Fruit fly (Drosophila melanogaster) whole organism, larva: ENCODE measurements around the gene CG32645.
"Not testable (repeated sequence)": the region's sequence is repeated elsewhere in the genome, so short reads cannot be mapped to it uniquely, and the experiment has no call there.

Experiments used
- noc ChIP-seq: fragments of 200-800 bp; sonication (Bioruptor generic); optimal IDR thresholded peaks from 3 replicates; lab custom pipeline; 2019; ENCODE audit warnings: missing biosample characterization, mild to moderate bottlenecking, missing genetic modification characterization, moderate library complexity

The CG32645 gene

dm6 chrX:13159481-13159880 is 20.5 kb downstream of the CG32645 start, which contains the start of the genes Bap60 and CG12096:
Gene Bap60, minus strand, starts transcription at chrX:13159508.
Gene CG12096, plus strand, starts transcription at chrX:13159604.
- peak; percentile 75 for TF ChIP-seq noc (tag; lab: Kevin White, UChicago)

dm6 chrX:13172865-13173264 is 33.9 kb downstream of the CG32645 start:
- no peak for TF ChIP-seq noc (tag; lab: Kevin White, UChicago)

dm6 chrX:13177720-13178119 is 38.7 kb downstream of the CG32645 start, which contains the start of gene CG32640:
Gene CG32640, plus strand, starts transcription at chrX:13178005.
- TF ChIP-seq noc (tag; lab: Kevin White, UChicago), result not testable (repeated sequence)

DNA sequence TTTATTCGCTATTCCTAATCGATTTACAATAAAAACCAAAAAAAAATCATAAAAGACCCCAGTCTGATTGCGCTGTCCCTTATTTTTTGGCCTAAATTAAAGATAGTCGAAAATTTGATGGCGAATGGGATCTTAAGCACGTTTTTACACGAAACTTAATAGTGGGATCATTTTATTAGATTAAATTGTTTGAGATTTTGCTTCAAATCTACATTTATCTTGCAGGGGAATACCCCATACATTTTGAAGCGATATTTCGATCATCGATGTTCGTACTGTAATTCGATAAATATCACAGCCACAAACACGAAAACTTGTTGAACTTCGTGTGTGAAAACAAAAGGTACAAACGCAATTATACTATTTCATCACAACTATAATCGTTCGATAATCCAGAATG is 45.2 kb downstream of the CG32645 start, which contains the start of gene CG32641:
CG32641 (plus strand) TSS at position 301 of the 400 bp plus-strand sequence.
- not testable (repeated sequence) for TF ChIP-seq noc (tag; lab: Kevin White, UChicago)

- TF ChIP-seq noc (tag; lab: Kevin White, UChicago), result no peak
Observed at dm6 chrX:13189032-13189431, 50.0 kb downstream of the CG32645 start, which contains the start of gene Lgr4. Gene Lgr4, minus strand, starts transcription at chrX:13189164.

- no peak for TF ChIP-seq noc (tag; lab: Kevin White, UChicago)
Observed at dm6 chrX:13191783-13192182, 52.8 kb downstream of the CG32645 start, which contains the start of gene CG12723. Gene CG12723, minus strand, starts transcription at chrX:13191883.

DNA sequence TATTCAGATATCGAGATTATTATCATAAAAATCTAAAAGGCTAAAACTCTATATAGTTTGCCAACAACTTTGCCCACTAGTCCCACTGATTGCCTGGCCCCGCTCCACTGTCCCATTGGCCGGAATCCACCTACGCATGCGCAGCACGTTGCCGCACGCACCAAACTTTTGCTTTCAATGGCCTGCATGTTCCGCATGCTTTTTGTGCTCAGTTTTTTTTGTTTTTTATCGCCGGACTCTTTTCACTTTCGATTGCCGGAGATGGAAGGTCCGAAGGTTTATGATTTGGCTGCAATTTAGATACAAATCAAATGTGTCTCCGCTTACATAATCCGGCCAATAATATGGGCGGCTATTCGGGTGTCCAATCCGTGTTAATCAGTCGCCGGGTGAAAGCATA is 53.2 kb downstream of the CG32645 start:
- no peak for TF ChIP-seq noc (tag; lab: Kevin White, UChicago)

- TF ChIP-seq noc (tag; lab: Kevin White, UChicago), result no peak
Observed at dm6 chrX:13194249-13194648, 55.2 kb downstream of the CG32645 start, which contains the start of gene Coq5. Gene Coq5, minus strand, starts transcription at chrX:13194551.

DNA sequence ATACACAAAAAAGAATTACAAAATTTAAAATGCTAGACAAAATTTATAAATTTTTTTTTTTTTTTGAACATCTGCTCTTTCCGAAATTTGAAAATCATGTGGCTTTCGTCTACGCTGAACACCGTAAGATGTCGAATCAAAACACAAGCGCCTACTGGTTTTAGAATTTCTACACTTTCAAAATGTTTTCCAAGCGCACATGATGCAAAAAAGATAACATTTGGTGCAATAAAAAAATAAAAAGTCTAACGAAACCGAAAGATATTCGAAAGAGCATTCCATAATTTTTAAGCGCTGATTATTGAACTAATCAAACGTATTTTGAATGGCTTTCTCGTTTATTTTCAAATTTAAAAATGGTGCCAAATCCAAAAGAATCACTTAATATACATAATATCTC is 63.2 kb downstream of the CG32645 start, which contains the start of gene CG44437:
CG44437 (minus strand) TSS at position 101 of the 400 bp plus-strand sequence.
- TF ChIP-seq noc (tag; lab: Kevin White, UChicago), result no peak
